Fruit fly (Drosophila melanogaster) whole organism, prepupa: Measurements from ENCODE around the gene Reg-2.

Experiments
- Blimp-1 ChIP-seq: fragments of 200-800 bp; sonication (Bioruptor generic); optimal IDR thresholded peaks from 3 replicates; lab custom pipeline; 2017; ENCODE audit warnings: missing biosample characterization, missing genetic modification characterization, mild to moderate bottlenecking, moderate library complexity, missing genetic modification reagents
- CG10631 ChIP-seq: fragments of 200-800 bp; sonication (Bioruptor generic); optimal IDR thresholded peaks from 2 replicates; lab custom pipeline; 2016; ENCODE audit warnings: missing biosample characterization, missing genetic modification characterization
- CG10669 ChIP-seq: fragments of 200-800 bp; sonication (Bioruptor generic); optimal IDR thresholded peaks from 3 replicates; lab custom pipeline; 2018; ENCODE audit warnings: missing biosample characterization, mild to moderate bottlenecking, missing genetic modification characterization, moderate library complexity
- CG11294 ChIP-seq: fragments of 200-800 bp; sonication (Bioruptor generic); IDR thresholded peaks from 2 replicates; pipeline ENCODE4 v1.3.6; 2022; ENCODE audit warnings: missing biosample characterization, missing genetic modification characterization
- CG11762 ChIP-seq: fragments of 200-800 bp; sonication (Bioruptor generic); optimal IDR thresholded peaks from 3 replicates; lab custom pipeline; 2016; ENCODE audit warnings: missing biosample characterization, missing genetic modification characterization; ENCODE audit not compliant: insufficient read depth
- CG11902 ChIP-seq: fragments of 200-800 bp; sonication (Bioruptor generic); optimal IDR thresholded peaks from 3 replicates; lab custom pipeline; 2016; ENCODE audit warnings: missing biosample characterization, missing genetic modification characterization
- CG15336 ChIP-seq: fragments of 200-800 bp; sonication (Bioruptor generic); IDR thresholded peaks from 2 replicates; pipeline ENCODE4 v1.3.6; 2022; ENCODE audit warnings: missing biosample characterization, missing genetic modification characterization
- CG1621 ChIP-seq: fragments of 200-800 bp; sonication (Bioruptor generic); optimal IDR thresholded peaks from 3 replicates; lab custom pipeline; 2018; ENCODE audit warnings: missing biosample characterization, mild to moderate bottlenecking, missing genetic modification characterization
- CG16779 ChIP-seq: fragments of 200-800 bp; sonication (Bioruptor generic); optimal IDR thresholded peaks from 3 replicates; lab custom pipeline; 2017; ENCODE audit warnings: missing biosample characterization, mild to moderate bottlenecking, missing genetic modification characterization
- CG3032 ChIP-seq: fragments of 200-800 bp; optimal IDR thresholded peaks from 2 replicates; lab custom pipeline; 2019; ENCODE audit warnings: missing biosample characterization, mild to moderate bottlenecking, missing genetic modification characterization, moderate library complexity
- CG31627 ChIP-seq: fragments of 200-800 bp; sonication (Bioruptor generic); optimal IDR thresholded peaks from 3 replicates; lab custom pipeline; 2016; ENCODE audit warnings: missing biosample characterization, missing genetic modification characterization
- CG32006 ChIP-seq: fragments of 200-800 bp; sonication (Bioruptor generic); optimal IDR thresholded peaks from 3 replicates; lab custom pipeline; 2017; ENCODE audit warnings: missing biosample characterization, mild to moderate bottlenecking, missing genetic modification characterization
- CG34406 ChIP-seq: fragments of 200-800 bp; sonication (Bioruptor generic); optimal IDR thresholded peaks from 3 replicates; lab custom pipeline; 2016; ENCODE audit warnings: missing biosample characterization, missing genetic modification characterization
- CG3919 ChIP-seq: fragments of 200-800 bp; sonication (Bioruptor generic); optimal IDR thresholded peaks from 3 replicates; lab custom pipeline; 2016; ENCODE audit warnings: missing biosample characterization, missing genetic modification characterization
- CG4318 ChIP-seq: fragments of 200-800 bp; sonication (Bioruptor generic); optimal IDR thresholded peaks from 3 replicates; lab custom pipeline; 2017; ENCODE audit warnings: missing biosample characterization, mild to moderate bottlenecking, missing genetic modification characterization
- CG6163 ChIP-seq: fragments of 200-800 bp; sonication (Bioruptor generic); IDR thresholded peaks from 3 replicates; pipeline ENCODE4 v1.3.6; 2022; ENCODE audit warnings: missing biosample characterization, missing genetic modification characterization
- CG6276 ChIP-seq: fragments of 200-800 bp; sonication (Bioruptor generic); optimal IDR thresholded peaks from 2 replicates; lab custom pipeline; 2017; ENCODE audit warnings: missing biosample characterization, mild to moderate bottlenecking, missing genetic modification characterization
- CG6792 ChIP-seq: fragments of 200-800 bp; sonication (Bioruptor generic); optimal IDR thresholded peaks from 3 replicates; lab custom pipeline; 2016; ENCODE audit warnings: missing biosample characterization, missing genetic modification characterization
- CG6808 ChIP-seq: fragments of 200-800 bp; sonication (Bioruptor generic); optimal IDR thresholded peaks from 3 replicates; lab custom pipeline; 2017; ENCODE audit warnings: missing biosample characterization, missing genetic modification characterization, mild to moderate bottlenecking, moderate library complexity, missing genetic modification reagents
- CG7368 ChIP-seq: fragments of 200-800 bp; sonication (Bioruptor generic); optimal IDR thresholded peaks from 3 replicates; lab custom pipeline; 2016; ENCODE audit warnings: missing biosample characterization, missing genetic modification characterization
- CG8119 ChIP-seq: fragments of 200-800 bp; sonication (Bioruptor generic); IDR thresholded peaks from 3 replicates; pipeline ENCODE4 v1.3.6; 2022; ENCODE audit warnings: missing biosample characterization, missing genetic modification characterization
- CG8319 ChIP-seq: fragments of 200-800 bp; sonication (Bioruptor generic); optimal IDR thresholded peaks from 3 replicates; lab custom pipeline; 2016; ENCODE audit warnings: missing biosample characterization, missing genetic modification characterization
- Eip75B ChIP-seq: fragments of 200-800 bp; sonication (Bioruptor generic); optimal IDR thresholded peaks from 3 replicates; lab custom pipeline; 2016; ENCODE audit warnings: missing biosample characterization, missing genetic modification characterization
- Eip78C ChIP-seq: fragments of 200-800 bp; sonication (Bioruptor generic); peaks from one replicate; lab custom pipeline; 2016; ENCODE audit warnings: missing biosample characterization, missing genetic modification characterization
- Eip93F ChIP-seq: fragments of 200-800 bp; sonication (Bioruptor generic); optimal IDR thresholded peaks from 2 replicates; lab custom pipeline; 2016; ENCODE audit warnings: missing biosample characterization, mild to moderate bottlenecking, missing genetic modification characterization
- Ets96B ChIP-seq: fragments of 200-800 bp; optimal IDR thresholded peaks from 2 replicates; lab custom pipeline; 2019; ENCODE audit warnings: missing biosample characterization, mild to moderate bottlenecking, missing genetic modification characterization, moderate library complexity
- Gug ChIP-seq: fragments of 200-800 bp; sonication (Bioruptor generic); IDR thresholded peaks from 2 replicates; pipeline ENCODE4 v1.3.6; 2022; ENCODE audit warnings: missing biosample characterization, missing genetic modification characterization
- Hr38 ChIP-seq: sonication (Bioruptor generic); optimal IDR thresholded peaks from 2 replicates; lab custom pipeline; 2016; ENCODE audit warnings: missing biosample characterization, missing genetic modification characterization
- Hr39 ChIP-seq: fragments of 200-800 bp; sonication (Bioruptor generic); optimal IDR thresholded peaks from 2 replicates; lab custom pipeline; 2016; ENCODE audit warnings: missing biosample characterization, missing genetic modification characterization
- Hr4 ChIP-seq: fragments of 200-800 bp; sonication (Bioruptor generic); optimal IDR thresholded peaks from 3 replicates; lab custom pipeline; 2016; ENCODE audit warnings: missing biosample characterization, missing genetic modification characterization
- Lpt ChIP-seq: fragments of 200-800 bp; sonication (Bioruptor generic); optimal IDR thresholded peaks from 3 replicates; lab custom pipeline; 2016; ENCODE audit warnings: missing biosample characterization, missing genetic modification characterization
- Met ChIP-seq: fragments of 200-800 bp; sonication (Bioruptor generic); optimal IDR thresholded peaks from 3 replicates; lab custom pipeline; 2016; ENCODE audit warnings: missing biosample characterization, missing genetic modification characterization
- OdsH ChIP-seq: fragments of 200-800 bp; sonication (Bioruptor generic); optimal IDR thresholded peaks from 3 replicates; lab custom pipeline; 2016; ENCODE audit warnings: missing biosample characterization, missing genetic modification characterization
- Smox ChIP-seq: fragments of 200-800 bp; sonication (Bioruptor generic); optimal IDR thresholded peaks from 3 replicates; lab custom pipeline; 2016; ENCODE audit warnings: missing biosample characterization, missing genetic modification characterization
- Sox14 ChIP-seq: fragments of 200-800 bp; sonication (Bioruptor generic); optimal IDR thresholded peaks from 3 replicates; lab custom pipeline; 2016; ENCODE audit warnings: missing biosample characterization, missing genetic modification characterization
- Sox15 ChIP-seq: fragments of 200-800 bp; sonication (Bioruptor generic); optimal IDR thresholded peaks from 3 replicates; lab custom pipeline; 2016; ENCODE audit warnings: missing biosample characterization, missing genetic modification characterization
- achi ChIP-seq: fragments of 200-800 bp; sonication (Bioruptor generic); optimal IDR thresholded peaks from 3 replicates; lab custom pipeline; 2016; ENCODE audit warnings: missing biosample characterization, missing genetic modification characterization
- acj6 ChIP-seq: fragments of 200-800 bp; sonication (Bioruptor generic); optimal IDR thresholded peaks from 3 replicates; lab custom pipeline; 2016; ENCODE audit warnings: missing biosample characterization, missing genetic modification characterization
- cyc ChIP-seq: fragments of 200-800 bp; sonication (Bioruptor generic); optimal IDR thresholded peaks from 3 replicates; lab custom pipeline; 2016; ENCODE audit warnings: missing biosample characterization, missing genetic modification characterization
- dac ChIP-seq: fragments of 200-800 bp; sonication (Bioruptor generic); optimal IDR thresholded peaks from 2 replicates; lab custom pipeline; 2017; ENCODE audit warnings: missing biosample characterization, mild to moderate bottlenecking, missing genetic modification characterization
- dsx ChIP-seq: fragments of 200-800 bp; optimal IDR thresholded peaks from 3 replicates; lab custom pipeline; 2019; ENCODE audit warnings: missing biosample characterization, mild to moderate bottlenecking, missing genetic modification characterization, moderate library complexity; ENCODE audit not compliant: poor library complexity, severe bottlenecking
- eg ChIP-seq: fragments of 200-800 bp; sonication (Bioruptor generic); IDR thresholded peaks from 3 replicates; pipeline ENCODE4 v1.3.6; 2022; ENCODE audit warnings: missing biosample characterization, missing genetic modification characterization
- esn ChIP-seq: fragments of 200-800 bp; sonication (Bioruptor generic); optimal IDR thresholded peaks from 2 replicates; lab custom pipeline; 2016; ENCODE audit warnings: missing biosample characterization, mild to moderate bottlenecking, missing genetic modification characterization, moderate library complexity
- fkh ChIP-seq: fragments of 200-800 bp; sonication (Bioruptor generic); optimal IDR thresholded peaks from 3 replicates; lab custom pipeline; 2017; ENCODE audit warnings: missing biosample characterization, mild to moderate bottlenecking, missing genetic modification characterization, moderate library complexity
- lz ChIP-seq: fragments of 200-800 bp; sonication (Bioruptor generic); optimal IDR thresholded peaks from 3 replicates; lab custom pipeline; 2016; ENCODE audit warnings: missing biosample characterization, missing genetic modification characterization
- net ChIP-seq: fragments of 200-800 bp; sonication (Bioruptor generic); optimal IDR thresholded peaks from 3 replicates; lab custom pipeline; 2016; ENCODE audit warnings: missing biosample characterization, missing genetic modification characterization
- pdm3 ChIP-seq: fragments of 200-800 bp; sonication (Bioruptor generic); optimal IDR thresholded peaks from 3 replicates; lab custom pipeline; 2016; ENCODE audit warnings: missing biosample characterization, missing genetic modification characterization
- salr ChIP-seq, 2 experiments: fragments of 200-800 bp; sonication (Bioruptor generic); optimal IDR thresholded peaks; 3 replicates each; lab custom pipeline; 2016 to 2018; ENCODE audit warnings: missing biosample characterization in 2 of 2, missing genetic modification characterization in 2 of 2, mild to moderate bottlenecking in 1 of 2
- spab ChIP-seq: fragments of 200-800 bp; sonication (Bioruptor generic); optimal IDR thresholded peaks from 2 replicates; lab custom pipeline; 2017; ENCODE audit warnings: missing biosample characterization, mild to moderate bottlenecking, missing genetic modification characterization, missing genetic modification reagents
- ss ChIP-seq, 2 experiments: fragments of 200-800 bp; sonication (Bioruptor generic); optimal IDR thresholded peaks; 2 replicates in 1 of 2; 3 replicates in 1 of 2; lab custom pipeline; 2017 to 2018; ENCODE audit warnings: mild to moderate bottlenecking in 2 of 2, missing biosample characterization in 2 of 2, missing genetic modification characterization in 2 of 2, moderate library complexity in 1 of 2
- topi ChIP-seq: fragments of 200-800 bp; sonication (Bioruptor generic); optimal IDR thresholded peaks from 3 replicates; lab custom pipeline; 2016; ENCODE audit warnings: missing biosample characterization, missing genetic modification characterization
- vri ChIP-seq: fragments of 200-800 bp; sonication (Bioruptor generic); optimal IDR thresholded peaks from 3 replicates; lab custom pipeline; 2016; ENCODE audit warnings: missing biosample characterization, mild to moderate bottlenecking, missing genetic modification characterization

The Reg-2 gene

dm6 chr3L:636434-636833 is 30.1 kb upstream of the Reg-2 start:
- peak; percentile 99 for TF ChIP-seq CG32006 (GFP tag; lab: Kevin White, UChicago)
- TF ChIP-seq eg (GFP tag; lab: Robert Waterston, UW), result peak; percentile 99
- peak; percentile 66 for TF ChIP-seq esn (GFP tag; lab: Kevin White, UChicago)
- peak; percentile 71 for TF ChIP-seq Hr39
- peak; percentile 65 for TF ChIP-seq CG34406
- peak; percentile 93 for TF ChIP-seq net (GFP tag; lab: Kevin White, UChicago)
- peak; percentile 96 for TF ChIP-seq Eip78C
- TF ChIP-seq acj6, result peak; percentile 86
- TF ChIP-seq cyc (GFP tag; lab: Kevin White, UChicago), result peak; percentile 66
- peak; percentile 90 for TF ChIP-seq CG3919 (GFP tag; lab: Kevin White, UChicago)
- TF ChIP-seq pdm3, result peak; percentile 93
- peak; percentile 73 for TF ChIP-seq CG6792 (GFP tag; lab: Kevin White, UChicago)
- TF ChIP-seq dac (GFP tag; lab: Kevin White, UChicago), result peak; percentile 98
- TF ChIP-seq CG11902 (GFP tag; lab: Kevin White, UChicago), result peak; percentile 66
- peak; percentile 71 for TF ChIP-seq CG1621 (tag; lab: Kevin White, UChicago)
- peak; percentile 97 for TF ChIP-seq Lpt (GFP tag; lab: Kevin White, UChicago)
- peak; percentile 97 for TF ChIP-seq Gug (GFP tag; lab: Robert Waterston, UW)
- peak; percentile 92 for TF ChIP-seq achi (GFP tag; lab: Kevin White, UChicago)
- TF ChIP-seq CG7368, result peak; percentile 81
- peak; percentile 66 for TF ChIP-seq Met (GFP tag; lab: Kevin White, UChicago)
- TF ChIP-seq CG11762 (GFP tag; lab: Kevin White, UChicago), result peak; percentile 79
- TF ChIP-seq Eip93F (GFP tag; lab: Kevin White, UChicago), result no peak
- peak; percentile 91 for TF ChIP-seq CG10631 (GFP tag; lab: Kevin White, UChicago)
- TF ChIP-seq Hr38, result peak; percentile 72
- peak; percentile 75 for TF ChIP-seq Ets96B (tag; lab: Kevin White, UChicago)
- TF ChIP-seq CG15336 (GFP tag; lab: Robert Waterston, UW), result peak; percentile 99
- peak; percentile 64 for TF ChIP-seq CG3032 (tag; lab: Kevin White, UChicago)
- TF ChIP-seq salr (GFP tag; optimal IDR thresholded peaks at IDR 0.05; lab: Kevin White, UChicago), result peak; percentile 52 to 95
- peak; percentile 48 for TF ChIP-seq Smox (GFP tag; lab: Kevin White, UChicago)
- peak; percentile 95 for TF ChIP-seq CG11294 (GFP tag; lab: Robert Waterston, UW)
- peak; percentile 99 for TF ChIP-seq Hr4
- peak; percentile 90 for TF ChIP-seq Sox14 (GFP tag; lab: Kevin White, UChicago)
- TF ChIP-seq dsx (GFP tag; lab: Kevin White, UChicago), result peak; percentile 42
- TF ChIP-seq lz (GFP tag; lab: Kevin White, UChicago), result peak; percentile 67
- peak; percentile 66 for TF ChIP-seq Sox15 (GFP tag; lab: Kevin White, UChicago)
- TF ChIP-seq CG8119, result peak; percentile 98
- peak; percentile 38 to 52 for TF ChIP-seq ss (GFP tag; optimal IDR thresholded peaks at IDR 0.05; lab: Kevin White, UChicago)
- peak; percentile 94 for TF ChIP-seq OdsH (GFP tag; lab: Kevin White, UChicago)
- peak; percentile 65 for TF ChIP-seq CG31627 (GFP tag; lab: Kevin White, UChicago)
- TF ChIP-seq CG8319 (GFP tag; lab: Kevin White, UChicago), result peak; percentile 52
- peak; percentile 64 for TF ChIP-seq CG6808 (GFP tag; lab: Kevin White, UChicago)
- TF ChIP-seq CG10669 (GFP tag; lab: Kevin White, UChicago), result peak; percentile 73
- peak; percentile 83 for TF ChIP-seq Eip75B (GFP tag; lab: Kevin White, UChicago)
- TF ChIP-seq CG4318, result peak; percentile 98
- peak; percentile 97 for TF ChIP-seq CG6276 (GFP tag; lab: Kevin White, UChicago)
- TF ChIP-seq vri (GFP tag; lab: Kevin White, UChicago), result peak; percentile 6
- no peak for TF ChIP-seq fkh
- TF ChIP-seq CG16779, result peak; percentile 81
- TF ChIP-seq topi (GFP tag; lab: Kevin White, UChicago), result peak; percentile 63
- TF ChIP-seq Blimp-1 (GFP tag; lab: Kevin White, UChicago), result no peak
- peak; percentile 97 for TF ChIP-seq CG6163 (GFP tag; lab: Robert Waterston, UW)
- peak; percentile 70 for TF ChIP-seq spab
